Fruit fly (Drosophila melanogaster) whole organism, embryonic: ENCODE data around the gene Ctr1B.
A peak's percentile ranks its signal among the peaks of the same experiment; 100 is the strongest.

Source experiments
- Antp ChIP-seq: fragments of 200-800 bp; sonication (Bioruptor generic); optimal IDR thresholded peaks from 3 replicates; lab custom pipeline; 2016; ENCODE audit warnings: missing biosample characterization, missing genetic modification characterization
- Atf-2 ChIP-seq: fragments of 200-800 bp; sonication (Bioruptor generic); optimal IDR thresholded peaks from 2 replicates; lab custom pipeline; 2016; ENCODE audit warnings: missing biosample characterization, missing genetic modification characterization
- CG1024 ChIP-seq: fragments of 200-800 bp; sonication (Bioruptor generic); IDR thresholded peaks from 2 replicates; pipeline ENCODE4 v1.3.6; 2022; ENCODE audit warnings: missing biosample characterization, missing genetic modification characterization
- CG10366 ChIP-seq: fragments of 200-800 bp; sonication (Bioruptor generic); IDR thresholded peaks from 2 replicates; pipeline ENCODE4 v1.3.6; 2022; ENCODE audit warnings: missing biosample characterization, missing genetic modification characterization
- CG11398 ChIP-seq: fragments of 200-800 bp; sonication (Bioruptor generic); optimal IDR thresholded peaks from 2 replicates; lab custom pipeline; 2016; ENCODE audit warnings: missing biosample characterization, missing genetic modification characterization
- CG12155 ChIP-seq: fragments of 200-800 bp; sonication (Bioruptor generic); optimal IDR thresholded peaks from 3 replicates; lab custom pipeline; 2016; ENCODE audit warnings: missing biosample characterization, missing genetic modification characterization
- CG13123 ChIP-seq: fragments of 200-800 bp; sonication (Bioruptor generic); optimal IDR thresholded peaks from 2 replicates; lab custom pipeline; 2016; ENCODE audit warnings: missing biosample characterization, missing genetic modification characterization
- CG4707 ChIP-seq: fragments of 200-800 bp; sonication (Bioruptor generic); optimal IDR thresholded peaks from 2 replicates; lab custom pipeline; 2018; ENCODE audit warnings: missing biosample characterization, mild to moderate bottlenecking, missing genetic modification characterization, moderate library complexity
- CG5245 ChIP-seq: fragments of 200-800 bp; sonication (Bioruptor generic); optimal IDR thresholded peaks from 3 replicates; lab custom pipeline; 2016; ENCODE audit warnings: missing biosample characterization, missing genetic modification characterization
- CG6254 ChIP-seq: fragments of 200-800 bp; sonication (Bioruptor generic); optimal IDR thresholded peaks from 3 replicates; lab custom pipeline; 2017; ENCODE audit warnings: mild to moderate bottlenecking, missing biosample characterization, missing genetic modification reagents, missing genetic modification characterization
- CG7357 ChIP-seq: fragments of 200-800 bp; sonication (Bioruptor generic); IDR thresholded peaks from 3 replicates; pipeline ENCODE4 v1.3.6; 2022; ENCODE audit warnings: missing biosample characterization, missing genetic modification characterization
- CG7786 ChIP-seq: fragments of 200-800 bp; sonication (Bioruptor generic); optimal IDR thresholded peaks from 2 replicates; lab custom pipeline; 2016; ENCODE audit warnings: missing biosample characterization, missing genetic modification characterization
- CG7928 ChIP-seq: fragments of 200-800 bp; sonication (Bioruptor generic); optimal IDR thresholded peaks from 2 replicates; lab custom pipeline; 2017; ENCODE audit warnings: missing biosample characterization, mild to moderate bottlenecking, missing genetic modification characterization
- CG7963 ChIP-seq: fragments of 200-800 bp; sonication (Bioruptor generic); IDR thresholded peaks from 3 replicates; pipeline ENCODE4 v1.3.6; 2022; ENCODE audit warnings: missing biosample characterization, missing genetic modification characterization; ENCODE audit not compliant: partially characterized antibody
- CG8290 ChIP-seq, 3 experiments: fragments of 200-800 bp; sonication (Bioruptor generic); optimal IDR thresholded peaks; 2 replicates each; lab custom pipeline; 2016 to 2019; ENCODE audit warnings: missing biosample characterization in 3 of 3, missing genetic modification characterization in 3 of 3, mild to moderate bottlenecking in 2 of 3, moderate library complexity in 1 of 3
- CG9437 ChIP-seq: fragments of 200-800 bp; sonication (Bioruptor generic); optimal IDR thresholded peaks from 2 replicates; lab custom pipeline; 2018; ENCODE audit warnings: missing biosample characterization, mild to moderate bottlenecking, missing genetic modification characterization
- Chrac-16 ChIP-seq: fragments of 200-800 bp; sonication (Bioruptor generic); optimal IDR thresholded peaks from 3 replicates; lab custom pipeline; 2016; ENCODE audit warnings: missing biosample characterization, missing genetic modification characterization
- Dbx ChIP-seq: fragments of 200-800 bp; sonication (Bioruptor generic); IDR thresholded peaks from 3 replicates; pipeline ENCODE4 v1.3.6; 2022; ENCODE audit warnings: missing biosample characterization, missing genetic modification characterization
- Dek ChIP-seq: fragments of 200-800 bp; sonication (Bioruptor generic); optimal IDR thresholded peaks from 3 replicates; lab custom pipeline; 2019; ENCODE audit warnings: missing biosample characterization, mild to moderate bottlenecking, missing genetic modification characterization, moderate library complexity
- Dll ChIP-seq: fragments of 200-800 bp; sonication (Bioruptor generic); IDR thresholded peaks from 4 replicates; pipeline ENCODE4 v1.3.6; 2022; ENCODE audit warnings: missing biosample characterization, missing genetic modification characterization; ENCODE audit not compliant: partially characterized antibody
- HLHmδ ChIP-seq: fragments of 200-800 bp; sonication (Bioruptor generic); optimal IDR thresholded peaks from 2 replicates; lab custom pipeline; 2018; ENCODE audit warnings: missing biosample characterization, mild to moderate bottlenecking, missing genetic modification characterization, moderate library complexity
- Hand ChIP-seq: fragments of 200-800 bp; sonication (Bioruptor generic); optimal IDR thresholded peaks from 2 replicates; lab custom pipeline; 2017; ENCODE audit warnings: mild to moderate bottlenecking, missing biosample characterization, missing genetic modification reagents, missing genetic modification characterization
- Hr78 ChIP-seq, 2 experiments: fragments of 200-800 bp in 1 of 2; fragments of >200 bp in 1 of 2; sonication (Bioruptor generic) in 1 of 2; optimal IDR thresholded peaks; 2 replicates each; lab custom pipeline; 2017 to 2019; ENCODE audit warnings: missing biosample characterization in 2 of 2, missing genetic modification characterization in 2 of 2, mild to moderate bottlenecking in 1 of 2, moderate library complexity in 1 of 2
- Lhr ChIP-seq: fragments of 200-800 bp; sonication (Bioruptor generic); optimal IDR thresholded peaks from 3 replicates; lab custom pipeline; 2017; ENCODE audit warnings: mild to moderate bottlenecking, missing biosample characterization, missing genetic modification reagents, missing genetic modification characterization
- Lim3 ChIP-seq: fragments of 200-800 bp; sonication (Bioruptor generic); IDR thresholded peaks from 2 replicates; pipeline ENCODE4 v1.3.6; 2022; ENCODE audit warnings: missing biosample characterization, missing genetic modification characterization
- NK7.1 ChIP-seq: fragments of 200-800 bp; sonication (Bioruptor generic); optimal IDR thresholded peaks from 3 replicates; lab custom pipeline; 2016; ENCODE audit warnings: missing biosample characterization, missing genetic modification characterization
- Neu2 ChIP-seq: fragments of 200-800 bp; sonication (Bioruptor generic); optimal IDR thresholded peaks from 3 replicates; lab custom pipeline; 2016; ENCODE audit warnings: missing biosample characterization, missing genetic modification characterization, borderline replicate concordance
- Ssrp ChIP-seq: fragments of 200-800 bp; sonication (Bioruptor generic); optimal IDR thresholded peaks from 2 replicates; lab custom pipeline; 2018; ENCODE audit warnings: missing biosample characterization, mild to moderate bottlenecking, missing genetic modification characterization, moderate library complexity
- Tbp ChIP-seq: fragments of >200 bp; optimal IDR thresholded peaks from 2 replicates; lab custom pipeline; 2018; ENCODE audit warnings: missing biosample characterization, missing genetic modification characterization
- ash1 ChIP-seq: fragments of 200-800 bp; sonication (Bioruptor generic); optimal IDR thresholded peaks from 2 replicates; lab custom pipeline; 2018; ENCODE audit warnings: missing biosample characterization, mild to moderate bottlenecking, missing genetic modification characterization
- br ChIP-seq: fragments of >200 bp; optimal IDR thresholded peaks from 2 replicates; lab custom pipeline; 2017
- caup ChIP-seq: fragments of 200-800 bp; sonication (Bioruptor generic); optimal IDR thresholded peaks from 3 replicates; lab custom pipeline; 2017; ENCODE audit warnings: missing biosample characterization, mild to moderate bottlenecking, missing genetic modification characterization, moderate library complexity; ENCODE audit not compliant: severe bottlenecking
- chif ChIP-seq, 2 experiments: fragments of 200-800 bp; sonication (Bioruptor generic); optimal IDR thresholded peaks; 3 replicates each; lab custom pipeline; 2016; ENCODE audit warnings: missing biosample characterization in 2 of 2, missing genetic modification characterization in 2 of 2
- crc ChIP-seq: fragments of 200-800 bp; sonication (Bioruptor generic); optimal IDR thresholded peaks from 2 replicates; lab custom pipeline; 2016; ENCODE audit warnings: missing biosample characterization, missing genetic modification characterization
- exex ChIP-seq: fragments of 200-800 bp; sonication (Bioruptor generic); optimal IDR thresholded peaks from 4 replicates; lab custom pipeline; 2018; ENCODE audit warnings: missing biosample characterization, mild to moderate bottlenecking, missing genetic modification characterization, moderate library complexity
- gfzf ChIP-seq: fragments of 200-800 bp; sonication (Bioruptor generic); optimal IDR thresholded peaks from 2 replicates; lab custom pipeline; 2016; ENCODE audit warnings: missing biosample characterization, mild to moderate bottlenecking, missing genetic modification characterization, moderate library complexity
- hkb ChIP-seq, 2 experiments: fragments of 200-800 bp in 1 of 2; fragments of >200 bp in 1 of 2; sonication (Bioruptor generic) in 1 of 2; IDR thresholded peaks in 1 of 2; optimal IDR thresholded peaks in 1 of 2; 2 replicates each; pipeline versions ENCODE4 v1.3.6 to Lab custom; 2017 to 2022; ENCODE audit warnings: missing biosample characterization in 1 of 2, missing genetic modification characterization in 1 of 2
- jumu ChIP-seq: fragments of 200-800 bp; sonication (Bioruptor generic); optimal IDR thresholded peaks from 3 replicates; lab custom pipeline; 2016; ENCODE audit warnings: missing biosample characterization, missing genetic modification characterization
- kni ChIP-seq: fragments of 200-800 bp; sonication (Bioruptor generic); optimal IDR thresholded peaks from 3 replicates; lab custom pipeline; 2017; ENCODE audit warnings: mild to moderate bottlenecking, missing biosample characterization, missing genetic modification reagents, missing genetic modification characterization
- org-1 ChIP-seq: fragments of 200-800 bp; sonication (Bioruptor generic); optimal IDR thresholded peaks from 2 replicates; lab custom pipeline; 2017; ENCODE audit warnings: missing biosample characterization, missing genetic modification characterization
- pan ChIP-seq, 4 experiments: fragments of >200 bp in 3 of 4; fragments of 200-800 bp in 1 of 4; sonication (Bioruptor generic) in 1 of 4; optimal IDR thresholded peaks in 3 of 4; IDR thresholded peaks in 1 of 4; 2 replicates each; pipeline versions ENCODE4 v1.3.6 to Lab custom; 2017 to 2022; ENCODE audit warnings: missing biosample characterization in 2 of 4, missing genetic modification characterization in 2 of 4, mixed read lengths in 1 of 4
- psq ChIP-seq: fragments of 200-800 bp; sonication (Bioruptor generic); optimal IDR thresholded peaks from 2 replicates; lab custom pipeline; 2017; ENCODE audit warnings: missing biosample characterization, missing genetic modification characterization
- sna ChIP-seq: fragments of 200-800 bp; sonication (Bioruptor generic); IDR thresholded peaks from 2 replicates; pipeline ENCODE4 v1.3.6; 2022; ENCODE audit warnings: missing biosample characterization, missing genetic modification characterization; ENCODE audit not compliant: partially characterized antibody
- tio ChIP-seq: fragments of 200-800 bp; sonication (Bioruptor generic); optimal IDR thresholded peaks from 2 replicates; lab custom pipeline; 2017; ENCODE audit warnings: missing biosample characterization, missing genetic modification characterization, inconsistent platforms
- tx ChIP-seq: fragments of 200-800 bp; sonication (Bioruptor generic); optimal IDR thresholded peaks from 2 replicates; lab custom pipeline; 2016; ENCODE audit warnings: missing biosample characterization, missing genetic modification characterization
- wek ChIP-seq: fragments of 200-800 bp; sonication (Bioruptor generic); optimal IDR thresholded peaks from 3 replicates; lab custom pipeline; 2018; ENCODE audit warnings: missing biosample characterization, mild to moderate bottlenecking, missing genetic modification characterization, moderate library complexity
- zen ChIP-seq: fragments of 200-800 bp; sonication (Bioruptor generic); optimal IDR thresholded peaks from 3 replicates; lab custom pipeline; 2018; ENCODE audit warnings: missing biosample characterization, mild to moderate bottlenecking, missing genetic modification characterization, moderate library complexity

Gene Ctr1B

DNA sequence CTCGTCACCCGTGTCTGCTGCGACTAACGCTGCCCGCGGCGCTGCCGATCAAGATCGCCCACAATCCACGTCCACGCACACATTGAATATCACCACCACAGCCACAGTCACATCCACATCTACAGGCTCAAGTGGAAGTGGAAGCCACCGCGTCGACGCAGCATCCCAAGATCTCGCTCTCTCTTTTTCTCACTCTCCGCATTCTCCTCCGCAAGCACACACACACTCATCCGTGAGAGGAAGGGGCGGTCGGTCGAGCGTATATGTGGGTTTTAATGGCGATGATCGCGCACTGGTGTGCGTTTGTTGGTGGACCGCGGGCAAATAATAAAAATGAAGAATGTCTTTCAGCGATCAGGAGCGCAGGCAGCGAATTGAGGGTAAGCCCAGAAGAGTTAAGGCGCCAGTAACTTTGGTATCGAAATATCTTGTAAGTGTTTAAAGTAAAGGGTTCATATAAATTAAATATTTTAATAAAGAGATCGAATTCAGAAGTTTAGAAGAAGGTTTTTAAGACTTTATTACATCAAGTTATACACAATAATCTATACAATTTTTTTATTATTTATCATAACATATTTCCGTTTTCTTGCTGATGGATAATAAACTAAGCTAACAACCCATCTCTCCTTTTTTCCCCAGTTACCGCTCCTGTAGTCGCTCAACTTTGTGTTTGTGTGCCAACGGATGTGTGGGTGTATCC lies 16.5 kb downstream of the Ctr1B start, which contains the start of gene Poxm (continued):
- TF ChIP-seq jumu (GFP tag; lab: Kevin White, UChicago) (peak; percentile 71), chif (GFP tag; optimal IDR thresholded peaks at IDR 0.05; lab: Kevin White, UChicago) (peak; percentile 37 to 75), sna (no peak), caup (GFP tag; lab: Kevin White, UChicago) (peak; percentile 74), crc (GFP tag; lab: Kevin White, UChicago) (no peak), CG5245 (GFP tag; lab: Kevin White, UChicago) (peak; percentile 87), gfzf (GFP tag; lab: Kevin White, UChicago) (no peak), NK7.1 (GFP tag; lab: Kevin White, UChicago) (no peak), Tbp (no peak), Dll (GFP tag; lab: Robert Waterston, UW) (no peak), tio (GFP tag; lab: Kevin White, UChicago) (peak; percentile 88), CG4707 (GFP tag; lab: Kevin White, UChicago) (peak; percentile 40), Dek (tag; lab: Kevin White, UChicago) (peak; percentile 87), Hr78 (GFP tag; optimal IDR thresholded peaks at IDR 0.05; lab: Kevin White, UChicago) (peak in 1 of 2 experiments; percentile 83), CG1024 (GFP tag; lab: Robert Waterston, UW) (peak; percentile 58; the same call in 1 of the 2 replicates), CG9437 (GFP tag; lab: Kevin White, UChicago) (peak; percentile 86), hkb (optimal IDR thresholded peaks at IDR 0.05; lab: Kevin White, UChicago) (no peak), hkb (GFP tag; IDR thresholded peaks at IDR 0.05; lab: Robert Waterston, UW) (peak; percentile 83), pan (optimal IDR thresholded peaks at IDR 0.05; lab: Kevin White, UChicago) (no peak), pan (GFP tag; optimal IDR thresholded peaks at IDR 0.05 in 1 of 2, IDR thresholded peaks at IDR 0.05 in 1 of 2) (peak in 1 of 2 experiments; percentile 82), org-1 (GFP tag; lab: Kevin White, UChicago) (peak; percentile 87), br (lab: Kevin White, UChicago) (no peak), CG13123 (GFP tag; lab: Kevin White, UChicago) (peak; percentile 74), CG6254 (GFP tag; lab: Kevin White, UChicago) (peak; percentile 86), kni (GFP tag; lab: Kevin White, UChicago) (peak; percentile 52), HLHmδ (GFP tag; lab: Kevin White, UChicago) (no peak), wek (GFP tag; lab: Kevin White, UChicago) (no peak), Lim3 (GFP tag; lab: Robert Waterston, UW) (0 out of 2 replicates have a peak, but pooled peaks have one; percentile 64), Neu2 (GFP tag; lab: Kevin White, UChicago) (no peak), CG7928 (GFP tag; lab: Kevin White, UChicago) (peak; percentile 23), Atf-2 (GFP tag; lab: Kevin White, UChicago) (peak; percentile 68), CG7963 (GFP tag; lab: Robert Waterston, UW) (no peak), CG11398 (GFP tag; lab: Kevin White, UChicago) (no peak), CG8290 (GFP tag; optimal IDR thresholded peaks at IDR 0.05; lab: Kevin White, UChicago) (peak; percentile 78), CG8290 (tag; optimal IDR thresholded peaks at IDR 0.05; lab: Kevin White, UChicago) (peak in 1 of 2 experiments; percentile 83), CG7357 (GFP tag; lab: Robert Waterston, UW) (peak; percentile 87), Dbx (peak; percentile 48; the same call in 1 of the 3 replicates), CG12155 (GFP tag; lab: Kevin White, UChicago) (peak; percentile 78), ash1 (GFP tag; lab: Kevin White, UChicago) (no peak), Ssrp (tag; lab: Kevin White, UChicago) (peak; percentile 96), CG10366 (peak; percentile 79), Lhr (GFP tag; lab: Kevin White, UChicago) (peak; percentile 69), Hand (GFP tag; lab: Kevin White, UChicago) (no peak), CG7786 (peak; percentile 26), tx (peak; percentile 35), exex (tag; lab: Kevin White, UChicago) (peak; percentile 24), Chrac-16 (GFP tag; lab: Kevin White, UChicago) (peak; percentile 87), zen (tag; lab: Kevin White, UChicago) (peak; percentile 91), Antp (peak; percentile 51), psq (GFP tag; lab: Kevin White, UChicago) (peak; percentile 71)
